Fruit fly (Drosophila melanogaster) whole organism, embryonic: Measurements from ENCODE around the gene CG6409.

Experiments
- Asciz ChIP-seq: fragments of 200-800 bp; sonication (Bioruptor generic); optimal IDR thresholded peaks from 2 replicates; lab custom pipeline; 2017; ENCODE audit warnings: missing biosample characterization, mild to moderate bottlenecking, missing genetic modification characterization, missing genetic modification reagents
- Awh ChIP-seq: fragments of 200-800 bp; sonication (Bioruptor generic); IDR thresholded peaks from 2 replicates; pipeline ENCODE4, ENCODE4 v1.3.6; 2022; ENCODE audit warnings: missing biosample characterization, missing genetic modification characterization
- Bgb ChIP-seq: fragments of 200-800 bp; sonication (Bioruptor generic); IDR thresholded peaks from 2 replicates; pipeline ENCODE4 v1.3.6; 2022; ENCODE audit warnings: missing biosample characterization, missing genetic modification characterization; ENCODE audit not compliant: partially characterized antibody
- C15 ChIP-seq: fragments of 200-800 bp; sonication (Bioruptor generic); IDR thresholded peaks from 3 replicates; pipeline ENCODE4 v1.3.6; 2022; ENCODE audit warnings: missing biosample characterization, missing genetic modification characterization
- CG10274 ChIP-seq: fragments of 200-800 bp; sonication (Bioruptor generic); optimal IDR thresholded peaks from 3 replicates; lab custom pipeline; 2017; ENCODE audit warnings: missing biosample characterization, mild to moderate bottlenecking, missing genetic modification characterization
- CG10431 ChIP-seq: fragments of 200-800 bp; sonication (Bioruptor generic); optimal IDR thresholded peaks from 3 replicates; lab custom pipeline; 2018; ENCODE audit warnings: missing biosample characterization, mild to moderate bottlenecking, missing genetic modification characterization
- CG11696 ChIP-seq: fragments of 200-800 bp; sonication (Bioruptor generic); IDR thresholded peaks from 2 replicates; pipeline ENCODE4 v1.3.6; 2022; ENCODE audit warnings: missing biosample characterization, missing genetic modification characterization
- CG1233 ChIP-seq: fragments of 200-800 bp; sonication (Bioruptor generic); optimal IDR thresholded peaks from 4 replicates; lab custom pipeline; 2018; ENCODE audit warnings: missing biosample characterization, mild to moderate bottlenecking, missing genetic modification characterization
- CG13287 ChIP-seq: fragments of 200-800 bp; sonication (Bioruptor generic); IDR thresholded peaks from 2 replicates; pipeline ENCODE4 v1.3.6; 2022; ENCODE audit warnings: missing biosample characterization, missing genetic modification characterization; ENCODE audit not compliant: partially characterized antibody
- CG13424 ChIP-seq: fragments of 200-800 bp; sonication (Bioruptor generic); optimal IDR thresholded peaks from 2 replicates; lab custom pipeline; 2019; ENCODE audit warnings: missing biosample characterization, mild to moderate bottlenecking, missing genetic modification characterization, moderate library complexity
- CG15479 ChIP-seq: fragments of 200-800 bp; sonication (Bioruptor generic); optimal IDR thresholded peaks from 3 replicates; lab custom pipeline; 2019; ENCODE audit warnings: missing biosample characterization, mild to moderate bottlenecking, missing genetic modification characterization, moderate library complexity
- CG2129 ChIP-seq: fragments of 200-800 bp; sonication (Bioruptor generic); IDR thresholded peaks from 2 replicates; pipeline ENCODE4 v1.3.6; 2022; ENCODE audit warnings: missing biosample characterization, missing genetic modification characterization; ENCODE audit not compliant: partially characterized antibody
- CG2199 ChIP-seq: fragments of 200-800 bp; sonication (Bioruptor generic); IDR thresholded peaks from 3 replicates; pipeline ENCODE4 v1.3.6; 2022; ENCODE audit warnings: missing biosample characterization, missing genetic modification characterization
- CG34376 ChIP-seq: fragments of 200-800 bp; sonication (Bioruptor generic); optimal IDR thresholded peaks from 2 replicates; lab custom pipeline; 2018; ENCODE audit warnings: missing biosample characterization, mild to moderate bottlenecking, missing genetic modification characterization
- CG4360 ChIP-seq: fragments of 200-800 bp; sonication (Bioruptor generic); IDR thresholded peaks from 2 replicates; pipeline ENCODE4 v1.3.6; 2022; ENCODE audit warnings: missing biosample characterization, missing genetic modification characterization
- CG4707 ChIP-seq: fragments of 200-800 bp; sonication (Bioruptor generic); optimal IDR thresholded peaks from 2 replicates; lab custom pipeline; 2018; ENCODE audit warnings: missing biosample characterization, mild to moderate bottlenecking, missing genetic modification characterization, moderate library complexity
- CG9797 ChIP-seq: fragments of 200-800 bp; sonication (Bioruptor generic); optimal IDR thresholded peaks from 3 replicates; lab custom pipeline; 2018; ENCODE audit warnings: missing biosample characterization, mild to moderate bottlenecking, missing genetic modification characterization
- CHES-1-like ChIP-seq: fragments of 200-800 bp; sonication (Bioruptor generic); optimal IDR thresholded peaks from 2 replicates; lab custom pipeline; 2016; ENCODE audit warnings: missing biosample characterization, missing genetic modification characterization
- CTCF ChIP-seq: fragments of 200-800 bp; sonication (Bioruptor generic); optimal IDR thresholded peaks from 2 replicates; lab custom pipeline; 2017; ENCODE audit warnings: missing biosample characterization, mild to moderate bottlenecking, missing genetic modification characterization, moderate library complexity
- Dek ChIP-seq: fragments of 200-800 bp; sonication (Bioruptor generic); optimal IDR thresholded peaks from 3 replicates; lab custom pipeline; 2019; ENCODE audit warnings: missing biosample characterization, mild to moderate bottlenecking, missing genetic modification characterization, moderate library complexity
- Doc2 ChIP-seq: fragments of 200-800 bp; sonication (Bioruptor generic); IDR thresholded peaks from 2 replicates; pipeline ENCODE4 v1.3.6; 2022; ENCODE audit warnings: missing biosample characterization, missing genetic modification characterization
- Drgx ChIP-seq: fragments of 200-800 bp; sonication (Bioruptor generic); IDR thresholded peaks from 2 replicates; pipeline ENCODE4 v1.3.6; 2022; ENCODE audit warnings: missing biosample characterization, missing genetic modification characterization
- H2.0 ChIP-seq: fragments of 200-800 bp; sonication (Bioruptor generic); IDR thresholded peaks from 2 replicates; pipeline ENCODE4 v1.3.6; 2022; ENCODE audit warnings: missing biosample characterization, missing genetic modification characterization
- HmgD ChIP-seq: fragments of 200-800 bp; sonication (Bioruptor generic); optimal IDR thresholded peaks from 3 replicates; lab custom pipeline; 2016; ENCODE audit warnings: missing biosample characterization, missing genetic modification characterization
- Hmx ChIP-seq: fragments of 200-800 bp; sonication (Bioruptor generic); optimal IDR thresholded peaks from 2 replicates; lab custom pipeline; 2016; ENCODE audit warnings: missing biosample characterization, missing genetic modification characterization
- Max ChIP-seq: fragments of 200-800 bp; sonication (Bioruptor generic); optimal IDR thresholded peaks from 2 replicates; lab custom pipeline; 2016; ENCODE audit warnings: missing biosample characterization, mild to moderate bottlenecking, missing genetic modification characterization
- Oli ChIP-seq: fragments of 200-800 bp; sonication (Bioruptor generic); optimal IDR thresholded peaks from 2 replicates; lab custom pipeline; 2018; ENCODE audit warnings: missing biosample characterization, mild to moderate bottlenecking, missing genetic modification characterization, moderate library complexity
- PHDP ChIP-seq: fragments of 200-800 bp; sonication (Bioruptor generic); optimal IDR thresholded peaks from 3 replicates; lab custom pipeline; 2018; ENCODE audit warnings: missing biosample characterization, mild to moderate bottlenecking, missing genetic modification characterization, moderate library complexity
- bigmax ChIP-seq: fragments of 200-800 bp; sonication (Bioruptor generic); optimal IDR thresholded peaks from 2 replicates; lab custom pipeline; 2018; ENCODE audit warnings: missing biosample characterization, mild to moderate bottlenecking, missing genetic modification characterization
- br ChIP-seq: fragments of >200 bp; optimal IDR thresholded peaks from 2 replicates; lab custom pipeline; 2017
- cad ChIP-seq: fragments of >200 bp; optimal IDR thresholded peaks from 2 replicates; lab custom pipeline; 2017; ENCODE audit warnings: missing biosample characterization, missing genetic modification characterization
- chn ChIP-seq: fragments of 200-800 bp; sonication (Bioruptor generic); optimal IDR thresholded peaks from 2 replicates; lab custom pipeline; 2016; ENCODE audit warnings: missing biosample characterization, missing genetic modification characterization
- corto ChIP-seq: fragments of 200-800 bp; sonication (Bioruptor generic); optimal IDR thresholded peaks from 2 replicates; lab custom pipeline; 2016; ENCODE audit warnings: missing biosample characterization, mild to moderate bottlenecking, missing genetic modification characterization, moderate library complexity
- cwo ChIP-seq: fragments of 200-800 bp; sonication (Bioruptor generic); optimal IDR thresholded peaks from 3 replicates; lab custom pipeline; 2017; ENCODE audit warnings: missing biosample characterization, missing genetic modification characterization, mild to moderate bottlenecking, moderate library complexity, missing genetic modification reagents
- dysf ChIP-seq: fragments of 200-800 bp; sonication (Bioruptor generic); IDR thresholded peaks from 3 replicates; pipeline ENCODE4 v1.3.6; 2022; ENCODE audit warnings: missing biosample characterization, missing genetic modification characterization
- fu2 ChIP-seq: fragments of 200-800 bp; sonication (Bioruptor generic); optimal IDR thresholded peaks from 2 replicates; lab custom pipeline; 2016; ENCODE audit warnings: missing biosample characterization, missing genetic modification characterization
- gem ChIP-seq: fragments of 200-800 bp; sonication (Bioruptor generic); optimal IDR thresholded peaks from 2 replicates; lab custom pipeline; 2019; ENCODE audit warnings: missing biosample characterization, mild to moderate bottlenecking, missing genetic modification characterization, moderate library complexity
- gfzf ChIP-seq: fragments of 200-800 bp; sonication (Bioruptor generic); optimal IDR thresholded peaks from 2 replicates; lab custom pipeline; 2016; ENCODE audit warnings: missing biosample characterization, mild to moderate bottlenecking, missing genetic modification characterization, moderate library complexity
- jing ChIP-seq: fragments of 200-800 bp; sonication (Bioruptor generic); optimal IDR thresholded peaks from 2 replicates; lab custom pipeline; 2018; ENCODE audit warnings: missing biosample characterization, mild to moderate bottlenecking, missing genetic modification characterization
- mam ChIP-seq: fragments of 200-800 bp; sonication (Bioruptor generic); optimal IDR thresholded peaks from 3 replicates; lab custom pipeline; 2016; ENCODE audit warnings: missing biosample characterization, missing genetic modification characterization
- nau ChIP-seq: fragments of 200-800 bp; sonication (Bioruptor generic); optimal IDR thresholded peaks from 3 replicates; lab custom pipeline; 2017; ENCODE audit warnings: missing biosample characterization, mild to moderate bottlenecking, missing genetic modification characterization, missing genetic modification reagents
- nerfin-1 ChIP-seq: fragments of 200-800 bp; sonication (Bioruptor generic); optimal IDR thresholded peaks from 3 replicates; lab custom pipeline; 2019; ENCODE audit warnings: missing biosample characterization, mild to moderate bottlenecking, missing genetic modification characterization, moderate library complexity
- run ChIP-seq: fragments of 200-800 bp; sonication (Bioruptor generic); optimal IDR thresholded peaks from 3 replicates; lab custom pipeline; 2018; ENCODE audit warnings: missing biosample characterization, mild to moderate bottlenecking, missing genetic modification characterization
- sens ChIP-seq: fragments of 200-800 bp; sonication (Bioruptor generic); peaks from one replicate; lab custom pipeline; 2016; ENCODE audit warnings: missing biosample characterization, missing genetic modification characterization
- sob ChIP-seq: fragments of 200-800 bp; sonication (Bioruptor generic); IDR thresholded peaks from 2 replicates; pipeline ENCODE4 v1.3.6; 2022; ENCODE audit warnings: missing biosample characterization, missing genetic modification characterization
- sqz ChIP-seq: fragments of 200-800 bp; sonication (Bioruptor generic); optimal IDR thresholded peaks from 3 replicates; lab custom pipeline; 2018; ENCODE audit warnings: missing biosample characterization, mild to moderate bottlenecking, missing genetic modification characterization
- tio ChIP-seq: fragments of 200-800 bp; sonication (Bioruptor generic); optimal IDR thresholded peaks from 2 replicates; lab custom pipeline; 2017; ENCODE audit warnings: missing biosample characterization, missing genetic modification characterization, inconsistent platforms
- unc-4 ChIP-seq: fragments of 200-800 bp; sonication (Bioruptor generic); IDR thresholded peaks from 2 replicates; pipeline ENCODE4 v1.3.6; 2022; ENCODE audit warnings: missing biosample characterization, missing genetic modification characterization; ENCODE audit not compliant: partially characterized antibody
- unpg ChIP-seq: fragments of 200-800 bp; sonication (Bioruptor generic); optimal IDR thresholded peaks from 3 replicates; lab custom pipeline; 2018; ENCODE audit warnings: missing biosample characterization, mild to moderate bottlenecking, missing genetic modification characterization, moderate library complexity
- zen2 ChIP-seq: fragments of 200-800 bp; sonication (Bioruptor generic); IDR thresholded peaks from 3 replicates; pipeline ENCODE4 v1.3.6; 2022; ENCODE audit warnings: missing biosample characterization, missing genetic modification characterization; ENCODE audit not compliant: partially characterized antibody

CG6409 gene

DNA sequence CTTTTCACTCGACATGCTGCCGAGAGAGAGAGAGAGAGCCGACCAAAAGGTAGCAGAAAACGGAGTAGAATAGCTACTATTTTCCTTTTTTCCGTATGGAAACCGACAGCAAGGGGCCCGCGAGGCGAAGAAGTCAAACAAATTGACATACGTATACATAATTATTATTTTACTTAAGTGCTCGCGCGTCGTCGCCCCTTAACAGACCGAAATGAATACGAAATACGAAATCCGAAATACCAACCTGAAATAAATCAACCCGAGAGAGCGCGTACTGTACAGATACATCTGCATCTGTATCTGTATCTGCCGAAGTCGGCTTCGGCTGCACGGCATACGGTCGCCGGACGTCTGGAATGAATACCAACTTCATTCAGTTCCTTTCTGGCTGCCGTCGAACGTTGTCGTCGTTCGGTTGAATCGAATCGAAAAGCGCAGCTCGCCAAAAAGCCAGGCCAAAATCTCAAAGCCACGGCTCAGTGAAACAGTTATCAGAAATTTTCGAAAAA, 24.6 kb downstream of the CG6409 start (continued):
- TF ChIP-seq nau (peak; percentile 40), CG10274 (GFP tag; lab: Kevin White, UChicago) (no peak), Drgx (peak; percentile 50; the same call in 1 of the 2 replicates), sqz (GFP tag; lab: Kevin White, UChicago) (peak; percentile 39), Hmx (no peak), sob (GFP tag; lab: Robert Waterston, UW) (peak; percentile 41; the same call in 1 of the 2 replicates), fu2 (GFP tag; lab: Kevin White, UChicago) (no peak), br (lab: Kevin White, UChicago) (no peak), unc-4 (GFP tag; lab: Robert Waterston, UW) (peak; percentile 37; the same call in 1 of the 2 replicates), Oli (no peak), bigmax (GFP tag; lab: Kevin White, UChicago) (no peak), CG4360 (GFP tag; lab: Robert Waterston, UW) (peak; percentile 71), nerfin-1 (tag; lab: Kevin White, UChicago) (peak; percentile 87), CG10431 (GFP tag; lab: Kevin White, UChicago) (no peak), gem (no peak), CG13424 (tag; lab: Kevin White, UChicago) (peak; percentile 0), Bgb (GFP tag; lab: Robert Waterston, UW) (peak; percentile 74), Max (GFP tag; lab: Kevin White, UChicago) (peak; percentile 11), CG11696 (GFP tag; lab: Robert Waterston, UW) (0 out of 2 replicates have a peak, but pooled peaks have one; percentile 46), dysf (GFP tag; lab: Robert Waterston, UW) (peak; percentile 41; the same call in 1 of the 3 replicates), CG2199 (GFP tag; lab: Robert Waterston, UW) (peak; percentile 95; the same call in 2 of the 3 replicates), Dek (tag; lab: Kevin White, UChicago) (peak; percentile 37), CTCF (GFP tag; lab: Kevin White, UChicago) (peak; percentile 9), CHES-1-like (GFP tag; lab: Kevin White, UChicago) (peak; percentile 7), jing (GFP tag; lab: Kevin White, UChicago) (no peak), cad (GFP tag; lab: Kevin White, UChicago) (peak; percentile 58), CG34376 (GFP tag; lab: Kevin White, UChicago) (peak; percentile 56), tio (GFP tag; lab: Kevin White, UChicago) (no peak), CG13287 (GFP tag; lab: Robert Waterston, UW) (peak; percentile 48), sens (peak; percentile 90), CG1233 (GFP tag; lab: Kevin White, UChicago) (peak; percentile 50), CG2129 (GFP tag; lab: Robert Waterston, UW) (no peak), PHDP (tag; lab: Kevin White, UChicago) (peak; percentile 3), mam (peak; percentile 2), CG9797 (GFP tag; lab: Kevin White, UChicago) (no peak), H2.0 (GFP tag; lab: Robert Waterston, UW) (no peak), CG15479 (GFP tag; lab: Kevin White, UChicago) (peak; percentile 16), gfzf (GFP tag; lab: Kevin White, UChicago) (no peak), corto (GFP tag; lab: Kevin White, UChicago) (peak; percentile 64), cwo (GFP tag; lab: Kevin White, UChicago) (peak; percentile 18), HmgD (GFP tag; lab: Kevin White, UChicago) (peak; percentile 50), Awh (GFP tag; lab: Robert Waterston, UW) (peak; percentile 57; the same call in 1 of the 2 replicates), zen2 (GFP tag; lab: Robert Waterston, UW) (no peak), chn (peak; percentile 46), unpg (peak; percentile 24), CG4707 (peak; percentile 46), C15 (0 out of 3 replicates have a peak, but pooled peaks have one; percentile 16), Asciz (GFP tag; lab: Kevin White, UChicago) (peak; percentile 55), run (tag; lab: Kevin White, UChicago) (peak; percentile 18), Doc2 (GFP tag; lab: Robert Waterston, UW) (no peak)
